Worm (Caenorhabditis elegans) whole organism, young adult: ENCODE measurements around the gene rev-3.

ENCODE experiments used
- B0019.2 ChIP-seq: fragments of 200-800 bp; sonication (Bioruptor generic); conservative IDR thresholded peaks from 2 replicates; pipeline ENCODE4 v1.3.6; 2022; ENCODE audit warnings: missing genetic modification reagents, missing genetic modification characterization, missing compliant biosample characterization
- B0261.1 ChIP-seq: sonication (generic microtip); optimal IDR thresholded peaks from 2 replicates; lab custom pipeline; 2016; ENCODE audit warnings: mild to moderate bottlenecking, missing genetic modification characterization, moderate library complexity, missing compliant biosample characterization
- D2030.7 ChIP-seq: fragments of 200-800 bp; sonication (Bioruptor generic); IDR thresholded peaks from 2 replicates; pipeline ENCODE4 v1.3.6; 2022; ENCODE audit warnings: missing genetic modification reagents, missing genetic modification characterization, missing compliant biosample characterization
- F23B12.7 ChIP-seq: sonication (generic microtip); optimal IDR thresholded peaks from 2 replicates; lab custom pipeline; 2017; ENCODE audit warnings: missing genetic modification characterization, mild to moderate bottlenecking, missing compliant biosample characterization, antibody characterized with exemption, moderate library complexity; ENCODE audit not compliant: insufficient read depth
- F33H1.4 ChIP-seq: fragments of 200-800 bp; sonication (Bioruptor generic); IDR thresholded peaks from 2 replicates; pipeline ENCODE4 v1.3.6; 2022; ENCODE audit warnings: missing genetic modification reagents, missing genetic modification characterization, missing compliant biosample characterization
- T26A5.8 ChIP-seq: sonication (generic microtip); optimal IDR thresholded peaks from 2 replicates; lab custom pipeline; 2016; ENCODE audit warnings: missing genetic modification characterization, missing compliant biosample characterization
- Y53G8AR.9 ChIP-seq: fragments of 200-800 bp; sonication (Bioruptor generic); conservative IDR thresholded peaks from 2 replicates; pipeline ENCODE4 v1.3.6; 2022; ENCODE audit warnings: missing genetic modification reagents, missing genetic modification characterization, missing compliant biosample characterization
- ama-1 ChIP-seq, 3 experiments: fragments of 150-350 bp in 1 of 3; sonication (generic microtip) in 2 of 3; optimal IDR thresholded peaks; 2 replicates each; lab custom pipeline; 2014 to 2018; ENCODE audit warnings: missing biosample characterization in 2 of 3, missing genetic modification characterization in 2 of 3, missing genetic modification reagents in 2 of 3
- atf-7 ChIP-seq: sonication (generic microtip); optimal IDR thresholded peaks from 2 replicates; lab custom pipeline; 2017; ENCODE audit warnings: mild to moderate bottlenecking, missing genetic modification characterization, missing compliant biosample characterization
- attf-5 ChIP-seq: fragments of 200-800 bp; sonication (Bioruptor generic); optimal IDR thresholded peaks from 2 replicates; lab custom pipeline; 2018; ENCODE audit warnings: mild to moderate bottlenecking, missing genetic modification characterization, missing compliant biosample characterization
- bed-1 ChIP-seq: fragments of 200-800 bp; sonication (Bioruptor generic); IDR thresholded peaks from 2 replicates; pipeline ENCODE4 v1.3.6; 2022; ENCODE audit warnings: missing genetic modification reagents, missing genetic modification characterization, missing compliant biosample characterization
- ccch-3 ChIP-seq: fragments of 200-800 bp; sonication (Bioruptor generic); optimal IDR thresholded peaks from 2 replicates; lab custom pipeline; 2018; ENCODE audit warnings: mild to moderate bottlenecking, missing genetic modification characterization, missing compliant biosample characterization
- cebp-1 ChIP-seq, 2 experiments: fragments of 200-800 bp in 1 of 2; sonication (Bioruptor generic) in 1 of 2; sonication (generic microtip) in 1 of 2; IDR thresholded peaks in 1 of 2; optimal IDR thresholded peaks in 1 of 2; 2 replicates each; pipeline versions ENCODE4 v1.3.6 to Lab custom; 2017 to 2022; ENCODE audit warnings: missing compliant biosample characterization in 2 of 2, missing genetic modification characterization in 2 of 2, mild to moderate bottlenecking in 1 of 2, missing genetic modification reagents in 1 of 2, moderate library complexity in 1 of 2
- cebp-2 ChIP-seq: fragments of 200-800 bp; sonication (Bioruptor generic); IDR thresholded peaks from 2 replicates; pipeline ENCODE4 v1.3.6; 2022; ENCODE audit warnings: missing genetic modification characterization, missing compliant biosample characterization
- chd-7 ChIP-seq: sonication (generic microtip); optimal IDR thresholded peaks from 2 replicates; lab custom pipeline; 2016; ENCODE audit warnings: mild to moderate bottlenecking, missing genetic modification characterization, moderate library complexity, missing compliant biosample characterization
- die-1 ChIP-seq: sonication (generic microtip); optimal IDR thresholded peaks from 2 replicates; lab custom pipeline; 2016; ENCODE audit warnings: missing genotype, mild to moderate bottlenecking, missing genetic modification characterization, missing compliant biosample characterization
- dpl-1 ChIP-seq: fragments of 150-350 bp; optimal IDR thresholded peaks from 2 replicates; lab custom pipeline; 2014; ENCODE audit warnings: missing biosample characterization, missing genetic modification reagents, missing genetic modification characterization
- egrh-3 ChIP-seq: fragments of 200-800 bp; sonication (Bioruptor generic); IDR thresholded peaks from 2 replicates; pipeline ENCODE4 v1.3.6; 2022; ENCODE audit warnings: missing genetic modification reagents, missing genetic modification characterization, missing compliant biosample characterization
- fkh-3 ChIP-seq: sonication (generic microtip); optimal IDR thresholded peaks from 2 replicates; lab custom pipeline; 2016; ENCODE audit warnings: mild to moderate bottlenecking, missing genetic modification characterization, missing compliant biosample characterization
- hmg-1.2 ChIP-seq: fragments of 200-800 bp; sonication (Bioruptor generic); IDR thresholded peaks from 2 replicates; pipeline ENCODE4 v1.3.6; 2022; ENCODE audit warnings: missing genetic modification reagents, missing genetic modification characterization, missing compliant biosample characterization
- let-526 ChIP-seq: fragments of 200-800 bp; sonication (Bioruptor generic); IDR thresholded peaks from 2 replicates; pipeline ENCODE4 v1.3.6; 2022; ENCODE audit warnings: missing genetic modification reagents, missing genetic modification characterization, missing compliant biosample characterization
- let-607 ChIP-seq, 2 experiments: fragments of 200-800 bp in 1 of 2; sonication (Bioruptor generic) in 1 of 2; sonication (generic microtip) in 1 of 2; optimal IDR thresholded peaks; 2 replicates each; lab custom pipeline; 2016 to 2018; ENCODE audit warnings: mild to moderate bottlenecking in 2 of 2, missing compliant biosample characterization in 2 of 2, missing genetic modification characterization in 2 of 2, moderate library complexity in 2 of 2, missing genotype in 1 of 2
- lin-35 ChIP-seq, 3 experiments: fragments of 150-350 bp in 2 of 3; sonication (generic microtip) in 1 of 3; optimal IDR thresholded peaks; 2 replicates each; lab custom pipeline; 2014 to 2018; ENCODE audit warnings: missing biosample characterization in 3 of 3, missing genetic modification characterization in 3 of 3, missing genetic modification reagents in 3 of 3
- lin-54 ChIP-seq: fragments of 200-800 bp; sonication (Bioruptor generic); optimal IDR thresholded peaks from 2 replicates; lab custom pipeline; 2018; ENCODE audit warnings: mild to moderate bottlenecking, missing genetic modification characterization, missing compliant biosample characterization
- lir-1 ChIP-seq: fragments of 200-800 bp; sonication (Bioruptor generic); conservative IDR thresholded peaks from 2 replicates; pipeline ENCODE4 v1.3.6; 2022; ENCODE audit warnings: missing genetic modification reagents, missing genetic modification characterization, missing compliant biosample characterization
- mcd-1 ChIP-seq: fragments of 200-800 bp; sonication (Bioruptor generic); IDR thresholded peaks from 2 replicates; pipeline ENCODE4 v1.3.6; 2022; ENCODE audit warnings: missing genetic modification reagents, missing genetic modification characterization, missing compliant biosample characterization
- mel-28 ChIP-seq: sonication (generic microtip); optimal IDR thresholded peaks from 2 replicates; lab custom pipeline; 2016; ENCODE audit warnings: borderline replicate concordance, mild to moderate bottlenecking, missing genetic modification characterization, missing compliant biosample characterization
- nfyb-1 ChIP-seq: fragments of 200-800 bp; sonication (Bioruptor generic); IDR thresholded peaks from 2 replicates; pipeline ENCODE4 v1.3.6; 2022; ENCODE audit warnings: missing genetic modification reagents, missing genetic modification characterization, missing compliant biosample characterization
- nhr-80 ChIP-seq: sonication (generic microtip); optimal IDR thresholded peaks from 2 replicates; lab custom pipeline; 2016; ENCODE audit warnings: missing genetic modification characterization, missing compliant biosample characterization
- pbrm-1 ChIP-seq: fragments of 200-800 bp; sonication (Bioruptor generic); IDR thresholded peaks from 2 replicates; pipeline ENCODE4 v1.3.6; 2022; ENCODE audit warnings: missing genetic modification reagents, missing genetic modification characterization, missing compliant biosample characterization
- pha-4 ChIP-seq: fragments of 150-350 bp; sonication (generic microtip); optimal IDR thresholded peaks from 2 replicates; lab custom pipeline; 2014; ENCODE audit warnings: missing biosample characterization, missing genetic modification reagents, missing genetic modification characterization
- rec-8 ChIP-seq, 2 experiments: sonication (generic microtip); optimal IDR thresholded peaks; 2 replicates each; lab custom pipeline; 2016; ENCODE audit warnings: mild to moderate bottlenecking in 2 of 2, missing genetic modification characterization in 2 of 2, missing genetic modification reagents in 2 of 2, missing genotype in 2 of 2, missing biosample characterization in 1 of 2, missing compliant biosample characterization in 1 of 2, moderate library complexity in 1 of 2
- repo-1 ChIP-seq: sonication (generic microtip); optimal IDR thresholded peaks from 2 replicates; lab custom pipeline; 2017; ENCODE audit warnings: mild to moderate bottlenecking, missing genetic modification characterization, missing compliant biosample characterization
- snpc-1.1 ChIP-seq: sonication (generic microtip); optimal IDR thresholded peaks from 2 replicates; lab custom pipeline; 2017; ENCODE audit warnings: missing genetic modification characterization, mild to moderate bottlenecking, missing compliant biosample characterization, antibody characterized with exemption, moderate library complexity, missing genotype, missing genetic modification reagents; ENCODE audit not compliant: insufficient read depth
- snpc-1.3 ChIP-seq: sonication (generic microtip); optimal IDR thresholded peaks from 2 replicates; lab custom pipeline; 2017; ENCODE audit warnings: missing genetic modification characterization, mild to moderate bottlenecking, missing compliant biosample characterization, antibody characterized with exemption, moderate library complexity, missing genotype, missing genetic modification reagents; ENCODE audit not compliant: insufficient read depth
- snpc-4 ChIP-seq, 5 experiments: fragments of 150-350 bp in 1 of 5; sonication (generic microtip) in 4 of 5; optimal IDR thresholded peaks; 2 replicates each; lab custom pipeline; 2014 to 2018; ENCODE audit warnings: missing genetic modification characterization in 5 of 5, missing biosample characterization in 3 of 5, antibody characterized with exemption in 2 of 5, mild to moderate bottlenecking in 2 of 5, missing compliant biosample characterization in 2 of 5, missing genotype in 2 of 5, moderate library complexity in 2 of 5, missing genetic modification reagents in 1 of 5
- tbp1 ChIP-seq: fragments of 200-800 bp; sonication (Bioruptor generic); optimal IDR thresholded peaks from 2 replicates; lab custom pipeline; 2018; ENCODE audit warnings: mild to moderate bottlenecking, missing genetic modification characterization, missing compliant biosample characterization
- zfh-2 ChIP-seq: fragments of 200-800 bp; sonication (Bioruptor generic); conservative IDR thresholded peaks from 2 replicates; pipeline ENCODE4 v1.3.6; 2022; ENCODE audit warnings: missing genetic modification reagents, missing genetic modification characterization, missing compliant biosample characterization
- zim-3 ChIP-seq: sonication (generic microtip); optimal IDR thresholded peaks from 2 replicates; lab custom pipeline; 2017; ENCODE audit warnings: mild to moderate bottlenecking, missing genetic modification characterization, moderate library complexity, missing compliant biosample characterization

rev-3 gene

ce11 chrIII:5761886-5762285 lies 28.6 kb downstream of the rev-3 start (continued):
- TF ChIP-seq snpc-1.3 (tag; lab: Kevin White, UChicago) (peak; percentile 75), D2030.7 (peak; percentile 71; the same call in 1 of the 2 replicates), nhr-80 (tag; lab: Kevin White, UChicago) (peak; percentile 17), mcd-1 (GFP tag; lab: Robert Waterston, UW) (0 out of 2 replicates have a peak, but pooled peaks have one; percentile 22), attf-5 (peak; percentile 9), cebp-1 (GFP tag; IDR thresholded peaks at IDR 0.05; lab: Robert Waterston, UW) (no peak), cebp-1 (tag; optimal IDR thresholded peaks at IDR 0.05; lab: Kevin White, UChicago) (peak; percentile 31), B0019.2 (GFP tag; lab: Robert Waterston, UW) (no peak), B0261.1 (tag; lab: Kevin White, UChicago) (peak; percentile 81), pbrm-1 (GFP tag; lab: Robert Waterston, UW) (0 out of 2 replicates have a peak, but pooled peaks have one; percentile 45), lin-35 (GFP tag; optimal IDR thresholded peaks at IDR 0.05; lab: Kevin White, UChicago) (no peak), bed-1 (GFP tag; lab: Robert Waterston, UW) (no peak), zim-3 (tag; lab: Kevin White, UChicago) (no peak), die-1 (tag; lab: Kevin White, UChicago) (peak; percentile 58), snpc-4 (GFP tag; optimal IDR thresholded peaks at IDR 0.05; lab: Kevin White, UChicago) (peak; percentile 44), snpc-4 (tag; optimal IDR thresholded peaks at IDR 0.05; lab: Kevin White, UChicago) (peak in 3 of 4 experiments; percentile 43 to 54 (median 52)), F33H1.4 (GFP tag; lab: Robert Waterston, UW) (peak; percentile 42), let-526 (GFP tag; lab: Robert Waterston, UW) (no peak), fkh-3 (tag; lab: Kevin White, UChicago) (no peak), cebp-2 (GFP tag; lab: Robert Waterston, UW) (no peak), ccch-3 (no peak), egrh-3 (GFP tag; lab: Robert Waterston, UW) (peak; percentile 36; the same call in 1 of the 2 replicates), F23B12.7 (tag; lab: Kevin White, UChicago) (peak; percentile 80), repo-1 (tag; lab: Kevin White, UChicago) (no peak), atf-7 (tag; lab: Kevin White, UChicago) (peak; percentile 29), mel-28 (tag; lab: Kevin White, UChicago) (no peak), pha-4 (no peak), tbp1 (peak; percentile 90), dpl-1 (GFP tag; lab: Kevin White, UChicago) (no peak), T26A5.8 (tag; lab: Kevin White, UChicago) (no peak), zfh-2 (peak; percentile 37; the same call in 1 of the 2 replicates), nfyb-1 (GFP tag; lab: Robert Waterston, UW) (peak; percentile 68), chd-7 (tag; lab: Kevin White, UChicago) (peak; percentile 71), lir-1 (GFP tag; lab: Robert Waterston, UW) (no peak), ama-1 (optimal IDR thresholded peaks at IDR 0.05; lab: Kevin White, UChicago) (no peak), ama-1 (GFP tag; optimal IDR thresholded peaks at IDR 0.05; lab: Kevin White, UChicago) (peak in 1 of 2 experiments; percentile 48), Y53G8AR.9 (no peak; the same call in 1 of the 2 replicates), snpc-1.1 (tag; lab: Kevin White, UChicago) (peak; percentile 7), let-607 (tag; optimal IDR thresholded peaks at IDR 0.05; lab: Kevin White, UChicago) (peak in 1 of 2 experiments; percentile 43), hmg-1.2 (peak; percentile 72), rec-8 (tag; optimal IDR thresholded peaks at IDR 0.05; lab: Kevin White, UChicago) (peak in 1 of 2 experiments; percentile 43), lin-54 (GFP tag; lab: Kevin White, UChicago) (peak; percentile 50)
- TF ChIP-seq, all 124 proteins: peak for 47
